Worm (Caenorhabditis elegans) whole organism, mixed stage, embryonic: ENCODE measurements around the gene Y54G2A.57.

Source experiments
- lin-13 ChIP-seq: fragments of 150-350 bp; optimal IDR thresholded peaks from 2 replicates; lab custom pipeline; 2014; ENCODE audit warnings: missing biosample characterization, missing genetic modification characterization
- mep-1 ChIP-seq: fragments of 150-350 bp; optimal IDR thresholded peaks from 2 replicates; lab custom pipeline; 2017; ENCODE audit warnings: missing biosample characterization, missing genetic modification reagents, missing genetic modification characterization, inconsistent platforms
- nhr-76 ChIP-seq: sonication (generic microtip); optimal IDR thresholded peaks from 2 replicates; lab custom pipeline; 2017; ENCODE audit warnings: missing biosample characterization, missing genetic modification characterization
- sem-2 ChIP-seq: fragments of 200-800 bp; sonication (Bioruptor generic); optimal IDR thresholded peaks from 2 replicates; lab custom pipeline; 2018; ENCODE audit warnings: mild to moderate bottlenecking, missing genetic modification characterization, missing compliant biosample characterization
- snpc-4 ChIP-seq: fragments of 150-350 bp; optimal IDR thresholded peaks from 2 replicates; lab custom pipeline; 2014; ENCODE audit warnings: missing biosample characterization, missing genetic modification characterization

DNA sequence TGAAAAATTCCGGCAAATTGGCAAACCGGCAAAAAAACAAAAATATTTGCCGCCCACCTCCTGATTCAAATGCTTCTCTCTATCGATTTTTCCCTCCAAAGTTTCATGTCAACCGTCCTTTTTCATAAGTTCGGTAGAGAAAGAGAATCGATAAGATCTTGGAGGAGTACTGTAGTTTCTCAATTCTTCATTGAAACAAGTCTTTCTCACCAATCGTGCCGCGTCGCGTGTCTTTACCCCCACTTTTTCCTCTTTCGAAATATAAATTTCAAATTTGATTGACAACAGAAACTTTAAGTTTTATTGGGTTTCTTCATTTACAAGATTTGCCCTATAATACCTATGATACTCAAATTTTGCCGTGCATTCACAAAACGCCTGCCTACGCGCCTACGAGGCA lies 48.8 kb downstream of the Y54G2A.57 start:
- TF ChIP-seq nhr-76 (tag; lab: Kevin White, UChicago), result no peak
- no peak for TF ChIP-seq sem-2 (GFP tag; lab: Kevin White, UChicago)
- TF ChIP-seq snpc-4 (tag; lab: Kevin White, UChicago), result no peak
- TF ChIP-seq mep-1 (tag; lab: Kevin White, UChicago), result no peak
- TF ChIP-seq lin-13 (tag; lab: Kevin White, UChicago), result no peak
